Worm (Caenorhabditis elegans): Measurements from ENCODE around the gene T19C3.7.

T19C3.7 gene

DNA sequence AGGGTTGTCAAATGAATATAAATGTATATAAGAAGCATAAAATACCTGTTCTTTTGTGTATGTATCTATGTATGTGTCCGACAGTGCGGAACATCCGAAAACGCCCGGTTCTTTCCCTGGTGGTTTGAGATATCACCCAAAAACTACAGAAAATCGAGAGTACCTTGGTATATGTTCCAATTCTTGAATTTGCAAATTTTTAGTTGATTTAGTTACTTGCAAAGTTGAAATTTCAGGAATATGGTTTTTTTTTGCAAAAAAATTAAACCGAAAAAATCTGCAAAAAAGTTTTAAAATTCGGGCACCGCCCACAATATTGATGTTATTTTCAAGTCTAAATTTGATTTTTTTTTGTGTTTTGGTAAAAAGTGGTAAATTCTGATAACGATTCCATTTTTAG is 18.5 kb downstream of the T19C3.7 start, which contains the start of gene T19C3.2:
Gene T19C3.2 (minus strand): TSS at position 101 of the 400 bp plus-strand sequence.
- TF ChIP-seq mep-1 (tag; optimal IDR thresholded peaks at IDR 0.05) (no peak), pqm-1 (tag; optimal IDR thresholded peaks at IDR 0.05) (no peak), zip-2 (tag; optimal IDR thresholded peaks at IDR 0.05) (no peak), nhr-28 (tag; optimal IDR thresholded peaks at IDR 0.05) (no peak), unc-62 (GFP tag; optimal IDR thresholded peaks at IDR 0.05 in 1 of 2) (no peak), unc-62 (tag; optimal IDR thresholded peaks at IDR 0.05) (no peak), zfp-3 (GFP tag; conservative IDR thresholded peaks at IDR 0.05) (no peak), mxl-3 (GFP tag; optimal IDR thresholded peaks at IDR 0.05) (no peak), mdl-1 (tag; optimal IDR thresholded peaks at IDR 0.05) (no peak), dve-1 (tag; optimal IDR thresholded peaks at IDR 0.05; ENCODE audit: insufficient read depth) (no peak), hlh-11 (tag; optimal IDR thresholded peaks at IDR 0.05) (no peak), fkh-10 (GFP tag; optimal IDR thresholded peaks at IDR 0.05) (no peak), lin-13 (GFP tag; optimal IDR thresholded peaks at IDR 0.05) (no peak), nhr-6 (tag; optimal IDR thresholded peaks at IDR 0.05) (no peak), nhr-48 (tag; optimal IDR thresholded peaks at IDR 0.05) (no peak), lir-3 (tag; optimal IDR thresholded peaks at IDR 0.05) (no peak), snpc-4 (tag; optimal IDR thresholded peaks at IDR 0.05) (no peak), D1046.2 (GFP tag; IDR thresholded peaks at IDR 0.05) (no peak), lin-29 (GFP tag; IDR thresholded peaks at IDR 0.05) (no peak)

ce11 chrIII:614447-614846 is 21.5 kb downstream of the T19C3.7 start, which contains the start of gene T19C3.3:
TSS of gene T19C3.3 (minus strand) at chrIII:614547.
- TF ChIP-seq Y75B8A.6 (GFP tag; IDR thresholded peaks at IDR 0.05) (no peak), ztf-7 (tag; optimal IDR thresholded peaks at IDR 0.05) (no peak), dpl-1 (GFP tag; optimal IDR thresholded peaks at IDR 0.05) (no peak)

DNA sequence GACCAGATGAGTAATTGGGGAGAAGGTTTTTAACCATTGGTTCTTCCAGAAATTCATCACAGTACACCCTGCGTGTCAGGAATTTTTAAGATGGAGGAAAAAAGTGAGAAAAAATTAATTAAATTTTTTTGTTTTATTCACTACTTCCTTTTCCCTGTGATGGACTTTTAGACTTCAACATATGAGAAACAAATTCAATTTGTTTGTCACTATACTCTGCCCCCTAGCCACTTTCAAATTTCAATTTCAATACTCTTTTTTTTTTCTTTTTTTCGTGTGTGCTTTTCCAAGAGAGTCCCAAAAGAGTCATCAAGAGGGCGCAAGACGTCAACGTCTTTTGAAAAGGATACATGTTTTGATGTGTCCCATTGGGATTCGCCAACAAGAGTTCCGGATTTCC is 23.2 kb downstream of the T19C3.7 start:
- TF ChIP-seq aha-1 (tag): peak; percentile 81
- no peak for TF ChIP-seq ceh-82 (tag; optimal IDR thresholded peaks at IDR 0.05)
- TF ChIP-seq ceh-44 (GFP tag; IDR thresholded peaks at IDR 0.05): no peak
- peak in 1 of 2 experiments; percentile 66 for TF ChIP-seq unc-62 (GFP tag; optimal IDR thresholded peaks at IDR 0.05 in 1 of 2)
- no peak for TF ChIP-seq unc-62 (tag; optimal IDR thresholded peaks at IDR 0.05)

DNA sequence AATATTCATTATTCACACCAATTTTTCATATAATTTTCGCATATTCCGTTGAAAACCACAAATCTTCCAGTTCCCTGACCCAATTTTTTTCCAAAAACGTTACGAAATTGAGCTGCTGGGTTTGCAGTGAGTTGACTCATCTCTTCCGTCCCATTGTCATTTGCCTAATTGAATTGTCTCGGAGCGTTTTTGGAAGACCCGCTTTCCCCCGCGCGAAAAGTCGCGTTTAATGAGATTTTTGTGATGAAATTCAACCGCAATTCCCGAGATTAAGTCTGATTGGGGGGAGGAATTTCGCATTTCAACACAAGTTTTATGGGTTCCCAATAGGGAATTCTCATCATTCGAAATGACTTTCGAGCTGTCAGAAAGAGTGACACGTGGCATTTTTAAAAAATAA is 24.1 kb downstream of the T19C3.7 start:
- TF ChIP-seq spr-1 (tag; optimal IDR thresholded peaks at IDR 0.05): no peak
- TF ChIP-seq lin-15B (tag; optimal IDR thresholded peaks at IDR 0.05): no peak
- no peak for TF ChIP-seq zfp-3 (GFP tag; conservative IDR thresholded peaks at IDR 0.05)
- TF ChIP-seq ceh-28 (tag; optimal IDR thresholded peaks at IDR 0.05): no peak
- no peak for TF ChIP-seq hlh-11 (tag; optimal IDR thresholded peaks at IDR 0.05)
- no peak for TF ChIP-seq lir-3 (tag; optimal IDR thresholded peaks at IDR 0.05)
- TF ChIP-seq nhr-41 (GFP tag; IDR thresholded peaks at IDR 0.05): no peak
- TF ChIP-seq madf-5 (GFP tag; IDR thresholded peaks at IDR 0.05): no peak
- TF ChIP-seq mdl-1 (tag; optimal IDR thresholded peaks at IDR 0.05): no peak
- no peak for TF ChIP-seq T26A8.4 (GFP tag; IDR thresholded peaks at IDR 0.05)
- no peak for TF ChIP-seq mep-1 (tag; optimal IDR thresholded peaks at IDR 0.05)
- TF ChIP-seq nhr-102 (tag; optimal IDR thresholded peaks at IDR 0.05): no peak
- no peak for TF ChIP-seq php-3 (GFP tag; IDR thresholded peaks at IDR 0.05)

ce11 chrIII:609549-609948 is 26.4 kb downstream of the T19C3.7 start, which contains the start of gene best-17:
TSS of gene best-17 (minus strand) at chrIII:609649.
- TF ChIP-seq attf-4 (tag; optimal IDR thresholded peaks at IDR 0.05) (no peak), unc-39 (tag; optimal IDR thresholded peaks at IDR 0.05) (no peak), duxl-1 (tag; optimal IDR thresholded peaks at IDR 0.05; ENCODE audit: poor library complexity) (no peak), vab-7 (GFP tag; IDR thresholded peaks at IDR 0.05) (no peak), aly-2 (tag; optimal IDR thresholded peaks at IDR 0.05) (no peak), dpl-1 (GFP tag; optimal IDR thresholded peaks at IDR 0.05) (no peak)

Measured in whole organism, L4 larva.